Worm (Caenorhabditis elegans) whole organism, late embryonic: ENCODE data around the gene pad-2.

Experiments
- C08G9.2 ChIP-seq: sonication (generic microtip); optimal IDR thresholded peaks from 2 replicates; lab custom pipeline; 2016; ENCODE audit warnings: mild to moderate bottlenecking, missing genetic modification characterization, moderate library complexity, missing compliant biosample characterization
- C38D4.7 ChIP-seq: fragments of 200-800 bp; sonication (Bioruptor generic); optimal IDR thresholded peaks from 2 replicates; lab custom pipeline; 2018; ENCODE audit warnings: mild to moderate bottlenecking, missing genetic modification characterization, moderate library complexity, missing compliant biosample characterization
- K02D7.2 ChIP-seq: sonication (generic microtip); optimal IDR thresholded peaks from 2 replicates; lab custom pipeline; 2017; ENCODE audit warnings: mild to moderate bottlenecking, missing genetic modification characterization, missing compliant biosample characterization
- elt-2 ChIP-seq: sonication (generic microtip); optimal IDR thresholded peaks from 2 replicates; lab custom pipeline; 2016; ENCODE audit warnings: missing genetic modification reagents, missing genetic modification characterization, missing compliant biosample characterization
- fkh-10 ChIP-seq: fragments of 150-350 bp; optimal IDR thresholded peaks from 2 replicates; lab custom pipeline; 2014; ENCODE audit warnings: missing biosample characterization, missing genetic modification reagents, missing genetic modification characterization
- hlh-6 ChIP-seq: sonication (generic microtip); optimal IDR thresholded peaks from 2 replicates; lab custom pipeline; 2016; ENCODE audit warnings: missing genotype, missing genetic modification characterization, missing compliant biosample characterization
- lin-11 ChIP-seq: fragments of 200-800 bp; sonication (Bioruptor generic); optimal IDR thresholded peaks from 2 replicates; lab custom pipeline; 2018; ENCODE audit warnings: mild to moderate bottlenecking, missing genetic modification characterization, missing compliant biosample characterization
- nfya-1 ChIP-seq: sonication (generic microtip); optimal IDR thresholded peaks from 2 replicates; lab custom pipeline; 2017; ENCODE audit warnings: missing genetic modification characterization, mild to moderate bottlenecking, missing compliant biosample characterization, antibody characterized with exemption, moderate library complexity
- nhr-11 ChIP-seq: fragments of 150-350 bp; optimal IDR thresholded peaks from 2 replicates; lab custom pipeline; 2014; ENCODE audit warnings: missing biosample characterization, missing genetic modification characterization
- pax-1 ChIP-seq: fragments of 150-350 bp; optimal IDR thresholded peaks from 2 replicates; lab custom pipeline; 2014; ENCODE audit warnings: missing biosample characterization, missing genetic modification characterization
- pha-4 ChIP-seq: fragments of 150-350 bp; optimal IDR thresholded peaks from 2 replicates; lab custom pipeline; 2018; ENCODE audit warnings: missing biosample characterization, missing genetic modification reagents, missing genetic modification characterization
- rnt-1 ChIP-seq: sonication (generic microtip); optimal IDR thresholded peaks from 2 replicates; lab custom pipeline; 2016; ENCODE audit warnings: missing genetic modification characterization, missing compliant biosample characterization
- sox-2 ChIP-seq: fragments of 200-800 bp; sonication (Bioruptor generic); IDR thresholded peaks from 2 replicates; pipeline ENCODE4 v1.3.6; 2022; ENCODE audit warnings: missing genetic modification reagents, missing genetic modification characterization, missing compliant biosample characterization

DNA sequence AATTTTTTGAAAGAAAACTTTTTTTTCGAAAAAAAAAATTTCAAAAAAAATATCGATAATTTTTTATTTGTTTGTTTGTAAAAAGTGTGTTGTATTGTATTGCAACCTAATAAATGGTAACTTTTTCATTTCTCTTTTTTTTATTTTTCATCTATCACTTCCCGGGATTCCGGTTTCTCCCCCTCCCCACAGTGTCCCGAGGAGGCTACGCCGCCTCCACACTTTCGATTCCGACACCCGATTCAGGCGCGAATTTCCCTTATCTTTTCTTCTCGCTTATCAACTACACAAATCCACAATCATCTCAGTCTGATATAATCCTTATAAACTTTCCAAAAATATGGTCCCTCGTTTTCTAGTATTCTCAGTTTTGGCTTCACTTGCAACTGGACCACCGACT, 24.3 kb upstream of the pad-2 start, which contains the start of gene R01H10.4:
- no peak for TF ChIP-seq pha-4
- no peak for TF ChIP-seq hlh-6 (tag; lab: Kevin White, UChicago)
- TF ChIP-seq rnt-1 (tag; lab: Kevin White, UChicago): no peak
- no peak for TF ChIP-seq nfya-1
- TF ChIP-seq sox-2 (GFP tag; lab: Robert Waterston, UW): no peak
- no peak for TF ChIP-seq pax-1 (tag; lab: Kevin White, UChicago)
- no peak for TF ChIP-seq nhr-11
- no peak for TF ChIP-seq K02D7.2
- no peak for TF ChIP-seq elt-2 (tag; lab: Kevin White, UChicago)
- no peak for TF ChIP-seq C08G9.2 (tag; lab: Kevin White, UChicago)
- TF ChIP-seq C38D4.7: no peak
- TF ChIP-seq lin-11 (tag; lab: Kevin White, UChicago): no peak
- TF ChIP-seq fkh-10 (GFP tag; lab: Kevin White, UChicago): no peak
